Worm (Caenorhabditis elegans) whole organism, L4 larva: ENCODE results near the gene C31E10.6.

Experiments
- F44E2.7 ChIP-seq: fragments of 200-800 bp; sonication (Bioruptor generic); IDR thresholded peaks from 2 replicates; pipeline ENCODE4 v2.1.2; 2022; ENCODE audit warnings: missing genetic modification characterization, missing compliant biosample characterization
- Y75B8A.6 ChIP-seq: fragments of 200-800 bp; sonication (Bioruptor generic); IDR thresholded peaks from 2 replicates; pipeline ENCODE4 v1.3.6; 2022; ENCODE audit warnings: missing genetic modification reagents, missing genetic modification characterization, missing compliant biosample characterization
- aha-1 ChIP-seq: fragments of 150-350 bp; peaks from one replicate; lab custom pipeline; 2014; ENCODE audit warnings: missing biosample characterization, missing genetic modification characterization
- aly-2 ChIP-seq: sonication (generic microtip); optimal IDR thresholded peaks from 2 replicates; lab custom pipeline; 2018; ENCODE audit warnings: missing biosample characterization, missing genetic modification characterization
- ceh-20 ChIP-seq: fragments of 200-800 bp; sonication (Bioruptor generic); IDR thresholded peaks from 2 replicates; pipeline ENCODE4 v1.3.6; 2022; ENCODE audit warnings: missing genetic modification reagents, missing genetic modification characterization, missing compliant biosample characterization
- ctbp-1 ChIP-seq: fragments of 200-800 bp; sonication (Bioruptor generic); IDR thresholded peaks from 2 replicates; pipeline ENCODE4 v1.3.6; 2022; ENCODE audit warnings: missing genetic modification reagents, missing genetic modification characterization, missing compliant biosample characterization
- fkh-10 ChIP-seq: fragments of 150-350 bp; optimal IDR thresholded peaks from 2 replicates; lab custom pipeline; 2014; ENCODE audit warnings: missing biosample characterization, missing genetic modification reagents, missing genetic modification characterization
- hif-1 ChIP-seq, 2 experiments: sonication (generic microtip); optimal IDR thresholded peaks; 2 replicates each; lab custom pipeline; 2016 to 2017; ENCODE audit warnings: missing compliant biosample characterization in 2 of 2, missing genetic modification characterization in 2 of 2, missing genetic modification reagents in 2 of 2, missing genotype in 2 of 2, mild to moderate bottlenecking in 1 of 2
- hlh-11 ChIP-seq: fragments of 200-800 bp; sonication (Bioruptor generic); optimal IDR thresholded peaks from 2 replicates; lab custom pipeline; 2018; ENCODE audit warnings: mild to moderate bottlenecking, missing genetic modification characterization, missing compliant biosample characterization
- hlh-30 ChIP-seq: sonication (generic microtip); optimal IDR thresholded peaks from 2 replicates; lab custom pipeline; 2017; ENCODE audit warnings: antibody characterized with exemption, mild to moderate bottlenecking, missing genetic modification characterization, missing compliant biosample characterization; ENCODE audit not compliant: insufficient read depth
- lsy-2 ChIP-seq, 2 experiments: fragments of 150-350 bp in 1 of 2; sonication (generic microtip) in 1 of 2; optimal IDR thresholded peaks; 2 replicates each; lab custom pipeline; 2014 to 2017; ENCODE audit warnings: missing biosample characterization in 2 of 2, missing genetic modification characterization in 2 of 2
- nhr-11 ChIP-seq: fragments of 150-350 bp; optimal IDR thresholded peaks from 2 replicates; lab custom pipeline; 2014; ENCODE audit warnings: missing biosample characterization, missing genetic modification characterization
- nhr-77 ChIP-seq: fragments of 150-350 bp; optimal IDR thresholded peaks from 2 replicates; lab custom pipeline; 2014; ENCODE audit warnings: missing biosample characterization, missing genetic modification characterization
- saeg-2 ChIP-seq: fragments of 200-800 bp; sonication (Bioruptor generic); IDR thresholded peaks from 2 replicates; pipeline ENCODE4 v1.3.6; 2022; ENCODE audit warnings: missing genetic modification reagents, missing genetic modification characterization, missing compliant biosample characterization
- set-16 ChIP-seq: fragments of 200-800 bp; sonication (Bioruptor generic); IDR thresholded peaks from 2 replicates; pipeline ENCODE4 v1.3.6; 2022; ENCODE audit warnings: missing genetic modification reagents, missing genetic modification characterization, missing compliant biosample characterization
- unc-62 ChIP-seq, 3 experiments: fragments of 150-350 bp in 1 of 3; sonication (generic microtip); optimal IDR thresholded peaks in 2 of 3; peaks in 1 of 3; 1 replicate in 1 of 3; 2 replicates in 2 of 3; lab custom pipeline; 2014 to 2017; ENCODE audit warnings: missing biosample characterization in 3 of 3, missing genetic modification characterization in 3 of 3, missing genetic modification reagents in 3 of 3, missing genotype in 1 of 3
- zip-11 ChIP-seq: fragments of 200-800 bp; sonication (Bioruptor generic); IDR thresholded peaks from 2 replicates; pipeline ENCODE4 v1.3.6; 2022; ENCODE audit warnings: missing genetic modification characterization, missing compliant biosample characterization

C31E10.6 gene

ce11 chrX:14044362-14044761, 48.2 kb downstream of the C31E10.6 start:
- TF ChIP-seq nhr-11 (tag; lab: Kevin White, UChicago) (peak; percentile 25), lsy-2 (tag; optimal IDR thresholded peaks at IDR 0.05; lab: Kevin White, UChicago) (no peak), aha-1 (tag; lab: Kevin White, UChicago) (peak; percentile 51), unc-62 (GFP tag; optimal IDR thresholded peaks at IDR 0.05 in 1 of 2; lab: Kevin White, UChicago) (peak in 1 of 2 experiments; percentile 80), unc-62 (tag; optimal IDR thresholded peaks at IDR 0.05; lab: Kevin White, UChicago) (no peak), set-16 (GFP tag; lab: Robert Waterston, UW) (peak; percentile 46), hlh-11 (tag; lab: Kevin White, UChicago) (peak; percentile 12), hlh-30 (peak; percentile 16), aly-2 (tag; lab: Kevin White, UChicago) (no peak), F44E2.7 (no peak), ceh-20 (peak; percentile 68)

DNA sequence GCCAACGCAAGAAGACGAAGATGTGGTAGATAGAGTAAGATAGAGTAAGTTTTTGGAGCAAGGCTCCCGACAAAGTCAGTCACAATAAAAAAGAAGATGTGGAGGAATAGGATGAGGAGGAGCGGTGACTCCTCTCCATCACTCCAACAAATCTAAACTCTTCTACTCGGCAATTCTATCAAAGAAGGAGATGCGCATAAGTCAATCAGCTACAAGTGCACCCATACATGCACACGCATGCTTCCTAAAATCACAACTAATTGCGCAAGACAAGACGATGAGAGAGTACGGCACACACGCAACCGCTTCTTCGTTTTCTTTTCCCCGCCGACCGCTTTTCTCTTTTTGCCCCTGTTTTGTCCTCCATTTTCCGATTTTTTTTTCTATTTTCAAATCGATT, 51.5 kb downstream of the C31E10.6 start:
- TF ChIP-seq nhr-77 (tag; lab: Kevin White, UChicago) (no peak), zip-11 (GFP tag; lab: Robert Waterston, UW) (no peak), saeg-2 (no peak), F44E2.7 (no peak), hif-1 (tag; optimal IDR thresholded peaks at IDR 0.05; lab: Kevin White, UChicago) (no peak), fkh-10 (GFP tag; lab: Kevin White, UChicago) (peak; percentile 81), Y75B8A.6 (no peak), unc-62 (GFP tag; optimal IDR thresholded peaks at IDR 0.05 in 1 of 2; lab: Kevin White, UChicago) (peak in 1 of 2 experiments; percentile 8), unc-62 (tag; optimal IDR thresholded peaks at IDR 0.05; lab: Kevin White, UChicago) (no peak), ctbp-1 (GFP tag; lab: Robert Waterston, UW) (peak; percentile 58; the same call in 1 of the 2 replicates)
